Worm (Caenorhabditis elegans) whole organism, dauer: ENCODE data around the gene erfa-1.

Source experiments
- unc-62 ChIP-seq: sonication (generic microtip); optimal IDR thresholded peaks from 2 replicates; lab custom pipeline; 2017; ENCODE audit warnings: missing biosample characterization, missing genetic modification reagents, missing genetic modification characterization

The erfa-1 gene

DNA sequence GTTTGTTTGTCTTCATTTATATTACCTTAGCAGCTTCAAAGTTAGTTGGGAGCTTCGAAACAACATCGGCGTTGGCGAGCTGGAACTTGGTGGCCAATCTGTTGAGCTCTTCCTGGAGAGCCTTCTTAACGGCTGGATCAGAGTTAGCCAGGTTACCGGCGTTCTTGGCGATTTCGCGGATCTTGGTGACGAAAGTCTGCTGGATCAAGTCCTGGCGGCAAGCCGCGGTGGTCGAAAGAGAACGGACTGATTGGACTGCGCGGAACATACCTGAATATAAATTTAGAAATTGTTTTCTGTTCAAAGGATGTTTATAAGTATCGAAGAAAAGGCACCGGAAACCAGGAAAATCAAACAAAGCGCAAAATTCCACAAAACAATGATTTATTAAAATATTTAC, 7.1 kb upstream of the erfa-1 start, which contains the start of gene atp-4:
atp-4 (minus strand) TSS at position 270 of the 400 bp plus-strand sequence.
- TF ChIP-seq unc-62 (GFP tag; lab: Kevin White, UChicago): no peak

DNA sequence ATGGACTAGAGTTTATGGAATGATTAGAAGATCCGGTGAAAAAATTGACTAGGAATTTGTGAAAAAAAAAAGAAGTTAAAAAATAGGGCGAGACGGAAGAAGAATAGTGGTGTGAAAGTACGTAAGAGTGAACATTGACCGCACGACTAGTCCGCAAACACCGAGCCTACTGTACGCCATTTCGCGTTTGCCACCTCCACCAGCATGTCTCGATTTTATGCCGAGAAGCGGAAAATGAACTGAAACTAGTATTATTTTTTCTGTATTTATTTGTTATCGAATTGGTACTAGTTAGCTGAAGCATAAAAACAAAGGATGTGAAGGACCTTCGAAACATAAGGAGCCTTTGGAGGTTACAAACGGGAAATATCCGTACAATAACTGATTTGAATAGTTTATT, 6.5 kb upstream of the erfa-1 start:
- TF ChIP-seq unc-62 (GFP tag; lab: Kevin White, UChicago): no peak

DNA sequence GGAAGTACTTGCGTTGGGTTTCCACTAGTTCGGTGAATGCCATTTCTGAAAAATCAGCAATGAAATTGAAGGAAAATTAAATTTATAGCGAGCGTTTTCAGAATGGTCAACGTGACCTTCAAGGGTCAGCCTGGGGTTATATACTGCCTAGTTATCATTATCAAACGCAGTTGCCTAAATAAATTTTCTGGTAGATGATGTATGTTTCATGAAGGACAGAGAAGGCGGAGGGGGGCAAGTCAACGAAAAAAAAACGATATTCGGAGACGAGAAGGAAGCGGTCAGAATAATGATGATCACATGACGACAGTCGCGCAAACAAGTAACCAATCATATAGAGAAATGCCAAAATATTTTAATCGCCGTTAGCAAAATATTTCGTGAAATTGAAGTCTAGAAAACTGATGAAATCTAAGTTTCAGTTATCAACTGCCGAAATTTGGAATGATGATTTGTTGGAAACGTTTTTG, 4.0 kb upstream of the erfa-1 start, which contains the start of gene alh-4:
alh-4 (minus strand) TSS at position 51 of the 470 bp plus-strand sequence.
- no peak for TF ChIP-seq unc-62 (GFP tag; lab: Kevin White, UChicago)

DNA sequence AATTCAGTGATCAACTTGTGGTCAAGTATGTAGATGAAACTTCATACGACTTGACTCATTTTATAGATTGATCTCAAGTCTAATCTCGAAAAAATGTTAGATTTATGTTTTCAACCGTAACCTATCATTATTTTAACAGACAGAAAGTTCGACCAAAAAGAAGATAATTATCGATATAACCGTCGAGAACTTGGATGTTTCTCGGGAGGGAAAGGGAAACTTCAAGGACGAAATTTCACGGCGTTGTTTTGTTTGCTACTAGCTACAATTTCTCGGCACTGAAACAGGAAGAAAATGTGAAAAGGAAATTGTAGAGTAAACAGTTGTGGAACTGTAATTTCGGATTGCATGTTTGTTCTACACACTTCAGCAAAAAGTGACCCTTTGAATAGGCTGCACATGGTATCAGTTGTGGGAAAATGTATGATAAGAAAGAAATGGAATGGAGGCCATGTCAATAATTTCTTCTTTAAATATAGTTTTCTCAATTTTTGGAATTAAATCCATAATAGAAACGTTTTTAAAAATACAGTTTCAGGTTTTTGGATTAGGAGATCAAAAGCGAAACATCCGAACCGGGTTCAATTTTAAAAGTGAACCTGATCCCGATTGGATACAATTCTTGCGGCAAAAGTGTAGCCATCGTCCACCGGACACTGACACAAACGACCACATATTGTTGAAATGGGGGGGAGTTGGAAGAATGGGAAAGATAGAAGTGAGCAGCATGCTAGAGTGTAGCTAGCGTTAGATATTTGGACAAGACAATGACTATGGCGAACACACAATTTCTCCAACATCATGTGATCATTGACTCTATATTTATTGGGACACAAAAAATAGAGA, 3.2 kb upstream of the erfa-1 start:
- TF ChIP-seq unc-62 (GFP tag; lab: Kevin White, UChicago): no peak

DNA sequence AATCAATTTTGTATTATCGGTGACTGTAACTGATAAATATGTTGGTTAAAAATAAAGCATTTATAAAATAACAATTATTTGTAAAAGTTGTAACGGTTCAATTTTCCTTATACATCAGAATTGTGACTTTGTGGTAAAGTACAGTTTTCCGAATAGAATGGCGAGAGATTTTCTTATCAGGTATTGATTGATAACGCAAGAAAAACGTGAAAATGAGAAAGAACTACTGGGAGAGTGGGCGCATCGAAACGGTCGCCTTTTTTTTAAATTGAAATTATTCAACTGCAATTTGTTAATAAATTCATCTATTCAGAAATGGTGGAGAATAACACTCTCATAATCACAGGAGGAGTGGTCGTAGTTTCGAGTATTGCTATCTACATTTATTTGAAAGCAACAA, 2.4 kb downstream of the erfa-1 start, which contains the start of gene hpo-19:
hpo-19 (plus strand) TSS at position 314 of the 400 bp plus-strand sequence.
- TF ChIP-seq unc-62 (GFP tag; lab: Kevin White, UChicago): no peak

DNA sequence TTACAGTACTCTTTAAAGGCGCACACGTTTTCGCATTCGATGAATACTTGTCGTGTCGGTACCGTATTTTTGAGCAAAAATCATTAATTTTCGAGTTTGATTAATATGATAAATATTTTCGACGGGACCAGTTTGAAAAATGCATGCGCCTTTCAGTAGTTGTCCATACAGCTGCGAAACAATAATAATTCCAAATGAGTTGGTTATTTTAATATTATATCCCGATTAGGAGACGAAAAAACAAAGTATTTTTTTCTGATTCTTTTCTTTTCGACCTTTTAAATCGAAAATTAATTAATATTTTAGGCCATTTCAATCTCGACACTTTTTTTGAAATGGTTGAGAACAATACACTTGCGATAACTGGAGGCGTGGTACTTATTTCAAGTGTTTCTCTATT, 4.7 kb downstream of the erfa-1 start, which contains the start of gene T05H4.4:
T05H4.4 (plus strand) TSS at position 301 of the 400 bp plus-strand sequence.
- TF ChIP-seq unc-62 (GFP tag; lab: Kevin White, UChicago): no peak

DNA sequence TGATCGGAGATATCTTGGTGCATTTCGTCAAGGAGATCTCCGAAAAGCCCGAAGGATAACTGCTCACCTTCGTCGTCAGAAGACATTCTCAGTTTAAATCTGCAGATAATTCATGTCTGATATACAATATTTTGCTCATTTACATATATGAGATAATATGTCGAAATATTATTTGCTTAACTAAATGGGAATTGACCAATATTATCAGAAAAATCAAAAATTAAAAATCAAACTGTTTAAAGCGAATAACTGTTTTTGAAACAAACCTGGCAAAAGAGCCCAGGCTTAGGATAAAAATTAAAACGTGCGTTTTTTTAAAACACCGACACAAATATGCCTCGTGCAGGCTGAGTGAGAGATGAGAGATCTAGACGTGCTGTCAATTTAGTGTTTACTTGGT, 7.7 kb downstream of the erfa-1 start, which contains the start of gene T05H4.15:
T05H4.15 (minus strand) TSS at position 101 of the 400 bp plus-strand sequence.
- TF ChIP-seq unc-62 (GFP tag; lab: Kevin White, UChicago): no peak

DNA sequence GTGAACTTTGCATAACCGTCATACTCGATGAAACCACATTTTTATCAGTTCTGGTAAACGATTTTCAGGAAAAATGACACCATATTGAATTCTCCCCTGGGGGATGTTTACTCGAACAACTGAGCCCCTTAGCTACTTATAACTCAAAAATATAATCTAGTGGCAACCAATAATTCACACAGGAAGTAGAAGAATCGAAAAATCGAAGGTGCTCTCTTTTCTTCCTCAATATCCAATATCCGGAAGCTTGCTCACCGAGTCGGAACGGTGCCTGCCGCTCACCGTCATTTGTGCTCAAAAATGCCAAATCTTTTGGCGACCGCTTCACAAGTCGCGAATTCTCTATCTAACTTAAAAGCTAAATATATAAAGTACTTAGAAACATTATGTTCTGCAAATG, 8.1 kb downstream of the erfa-1 start, which contains the start of gene T05H4.3:
T05H4.3 (plus strand) TSS at position 301 of the 400 bp plus-strand sequence.
- TF ChIP-seq unc-62 (GFP tag; lab: Kevin White, UChicago): no peak

DNA sequence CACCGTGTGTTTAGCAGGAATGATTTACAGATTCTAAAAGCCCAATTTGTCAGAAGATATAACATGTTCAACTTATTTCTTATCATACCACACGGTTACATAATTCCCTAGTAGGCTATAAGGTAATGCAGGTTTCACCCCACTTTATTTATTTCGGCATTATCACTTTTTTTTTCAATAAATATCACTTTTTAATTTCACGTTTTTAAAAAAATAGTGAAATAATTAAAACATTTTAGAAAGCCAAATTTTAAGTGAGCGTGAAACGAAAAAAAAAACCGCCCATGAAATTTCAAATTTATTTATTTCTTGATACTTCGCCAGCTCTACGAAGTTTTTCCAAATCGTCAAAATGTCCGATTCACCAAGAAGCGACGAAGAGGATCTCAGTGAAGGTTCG, 14.4 kb downstream of the erfa-1 start, which contains the start of gene fbxa-196:
fbxa-196 (plus strand) TSS at position 301 of the 400 bp plus-strand sequence.
- no peak for TF ChIP-seq unc-62 (GFP tag; lab: Kevin White, UChicago)

DNA sequence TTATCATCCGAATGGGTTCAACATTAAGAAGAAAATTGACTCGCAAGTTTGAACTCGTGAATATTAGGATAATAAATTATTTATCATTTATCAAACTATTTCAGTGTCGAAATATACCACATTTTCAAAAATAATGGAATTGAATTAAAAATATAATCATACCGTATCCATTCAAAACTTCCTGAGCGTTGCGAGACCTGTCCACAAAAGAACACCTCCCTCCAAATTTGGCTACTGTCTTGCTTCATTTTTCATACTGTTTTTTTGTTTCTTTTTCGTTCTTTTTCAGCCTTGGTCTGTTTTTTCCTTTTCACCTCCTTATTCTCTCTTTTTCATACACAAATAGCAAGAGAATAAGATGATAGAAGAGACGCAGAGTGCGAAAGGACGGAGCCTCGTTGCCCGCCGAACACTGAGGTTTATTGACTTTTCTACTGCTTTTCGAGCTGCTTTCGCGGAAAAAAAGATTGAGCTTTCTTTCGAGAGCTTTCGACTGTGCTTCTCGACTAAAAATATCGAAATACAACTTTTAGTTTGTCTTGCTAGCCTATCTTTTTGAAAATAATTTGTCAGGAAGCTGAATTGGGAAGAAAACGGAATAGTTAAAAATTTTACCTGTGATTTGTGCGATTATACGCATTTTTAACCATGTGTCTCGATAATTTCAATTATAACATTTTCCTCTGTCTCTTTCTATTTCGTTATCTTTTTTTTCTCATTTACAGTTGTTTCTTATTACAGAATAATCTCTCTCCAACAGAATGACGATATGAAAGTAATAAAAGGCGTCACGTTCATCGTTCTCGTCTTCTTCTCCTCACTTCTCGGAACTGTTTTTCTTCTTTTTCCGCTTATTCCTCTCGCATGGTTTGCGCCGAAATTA, 16.4 kb downstream of the erfa-1 start, which contains the start of gene acl-8:
acl-8 (plus strand) TSS at position 742 of the 883 bp plus-strand sequence.
- TF ChIP-seq unc-62 (GFP tag; lab: Kevin White, UChicago): no peak

DNA sequence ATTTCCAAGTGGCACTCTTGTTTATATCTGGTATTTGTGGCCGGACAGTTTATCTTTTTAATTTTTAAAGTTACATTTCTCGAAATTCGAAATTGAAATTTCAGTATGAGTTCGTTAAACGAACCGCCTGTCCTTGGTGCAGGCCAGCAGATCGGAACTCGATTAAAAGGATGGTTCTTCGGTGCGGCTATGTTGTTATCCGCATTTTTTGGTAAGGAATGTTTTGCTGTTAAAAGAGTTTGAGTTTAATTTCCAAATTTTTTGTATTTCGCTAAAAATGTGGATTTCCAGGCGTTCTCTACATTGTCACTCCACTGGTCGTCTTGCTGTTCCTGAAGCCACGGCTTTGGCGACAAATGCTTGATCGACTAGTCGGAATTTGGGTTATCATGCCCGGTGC, 19.2 kb downstream of the erfa-1 start, which contains the start of gene acl-9:
acl-9 (plus strand) TSS at position 105 of the 400 bp plus-strand sequence.
- TF ChIP-seq unc-62 (GFP tag; lab: Kevin White, UChicago): no peak

DNA sequence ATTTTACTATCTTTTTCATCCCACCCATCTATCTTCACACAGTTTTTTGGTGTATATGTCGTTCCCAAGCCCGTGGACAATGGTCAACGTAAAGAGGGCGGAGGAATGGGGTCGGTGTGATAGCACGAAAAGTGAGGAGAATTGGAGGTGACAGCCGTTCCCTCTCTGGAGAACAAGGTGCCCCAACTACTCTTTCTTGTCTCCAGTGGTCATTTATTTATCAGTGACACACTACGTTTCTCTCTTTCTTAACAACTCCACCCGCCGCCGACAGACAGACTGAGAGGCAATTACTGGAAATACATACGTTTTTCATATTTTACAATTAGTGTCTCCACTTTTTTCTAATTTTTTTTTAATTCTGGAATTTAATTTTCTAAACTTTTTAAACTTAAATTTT, 23.0 kb downstream of the erfa-1 start:
- TF ChIP-seq unc-62 (GFP tag; lab: Kevin White, UChicago): no peak

DNA sequence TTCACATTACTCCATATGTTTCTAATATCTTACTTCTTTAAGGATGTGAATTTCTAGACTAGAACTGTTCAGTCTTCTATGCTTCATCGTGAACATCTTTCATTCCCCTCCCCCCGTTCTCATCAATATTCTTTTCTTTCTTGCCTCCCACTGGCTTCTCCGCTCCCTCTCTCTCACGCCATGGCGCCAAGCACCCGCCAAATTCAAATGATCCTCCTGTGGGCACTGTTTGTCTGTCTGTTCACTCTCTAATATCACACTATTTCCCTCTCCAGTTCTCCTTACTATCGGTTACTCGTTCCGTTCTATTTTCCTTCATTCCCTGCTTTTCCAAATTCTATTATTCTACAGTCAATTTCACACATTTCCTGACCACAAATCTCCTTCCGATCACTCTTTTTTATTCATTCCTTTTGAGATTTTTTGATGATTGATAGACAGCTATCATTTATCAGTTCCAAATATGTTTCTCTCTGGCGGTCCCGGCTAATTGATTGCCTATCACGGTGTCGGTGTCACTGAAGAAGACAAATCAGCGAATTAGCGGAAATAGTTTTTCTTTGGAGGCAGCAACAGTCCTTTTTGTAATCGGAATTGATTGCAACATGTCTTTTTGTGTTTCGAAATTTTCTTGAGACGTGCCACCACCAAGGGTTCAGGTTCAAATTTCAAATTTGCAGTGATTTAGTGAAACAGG, 24.5 kb downstream of the erfa-1 start:
- TF ChIP-seq unc-62 (GFP tag; lab: Kevin White, UChicago): no peak

DNA sequence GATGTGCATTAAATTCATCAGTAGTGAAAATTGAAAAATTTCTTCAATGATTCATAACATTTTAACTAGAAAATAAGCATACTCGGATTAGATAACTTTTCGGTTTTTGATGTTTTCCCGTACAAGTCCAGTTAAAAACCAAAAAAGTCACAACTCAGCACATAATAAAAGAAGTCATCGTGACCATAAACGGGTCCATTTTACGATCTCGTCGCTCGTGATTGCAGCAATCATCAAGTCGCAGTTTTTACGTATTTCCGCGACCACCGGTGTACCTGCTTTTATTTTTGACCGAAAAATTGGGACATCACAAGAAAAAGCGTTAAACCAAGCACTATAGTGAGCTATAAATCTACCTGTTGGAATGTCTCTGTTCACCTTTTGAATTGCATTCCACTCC, 27.3 kb downstream of the erfa-1 start:
- no peak for TF ChIP-seq unc-62 (GFP tag; lab: Kevin White, UChicago)

DNA sequence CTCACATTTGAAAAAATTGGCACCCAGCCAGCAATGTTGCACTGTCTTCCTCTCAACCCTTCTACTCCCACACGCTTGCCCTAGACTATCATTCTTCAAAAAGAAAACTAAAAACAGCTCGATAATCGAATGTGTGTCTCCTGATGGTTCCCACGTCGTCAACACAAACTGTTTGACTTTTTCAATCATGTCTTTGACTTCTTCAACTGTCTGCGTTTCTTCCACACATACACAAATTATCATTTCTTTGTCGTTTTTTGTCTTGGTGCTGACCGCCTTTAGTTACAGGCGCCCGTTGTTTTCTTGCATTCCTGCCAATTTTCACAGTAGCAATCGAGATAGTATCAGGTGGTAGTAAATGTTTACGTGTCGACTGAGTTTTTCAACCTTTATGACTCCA, 28.7 kb downstream of the erfa-1 start:
- TF ChIP-seq unc-62 (GFP tag; lab: Kevin White, UChicago): no peak
